Fruit fly (Drosophila melanogaster) whole organism, embryonic: ENCODE data around the gene Arpc5.

Experiments used
- Bteb2 ChIP-seq: fragments of 200-800 bp; sonication (Bioruptor generic); optimal IDR thresholded peaks from 2 replicates; lab custom pipeline; 2016; ENCODE audit warnings: missing biosample characterization, missing genetic modification characterization
- CG17612 ChIP-seq: fragments of 200-800 bp; sonication (Bioruptor generic); IDR thresholded peaks from 2 replicates; pipeline ENCODE4 v1.3.6; 2022; ENCODE audit warnings: missing biosample characterization, missing genetic modification characterization
- CG17802 ChIP-seq: fragments of 200-800 bp; sonication (Bioruptor generic); optimal IDR thresholded peaks from 2 replicates; lab custom pipeline; 2018; ENCODE audit warnings: missing biosample characterization, mild to moderate bottlenecking, missing genetic modification characterization, moderate library complexity
- CG18599 ChIP-seq: fragments of 200-800 bp; sonication (Bioruptor generic); optimal IDR thresholded peaks from 3 replicates; lab custom pipeline; 2017; ENCODE audit warnings: missing biosample characterization, missing genetic modification characterization, mild to moderate bottlenecking, moderate library complexity, missing genetic modification reagents
- CG2129 ChIP-seq: fragments of 200-800 bp; sonication (Bioruptor generic); IDR thresholded peaks from 2 replicates; pipeline ENCODE4 v1.3.6; 2022; ENCODE audit warnings: missing biosample characterization, missing genetic modification characterization; ENCODE audit not compliant: partially characterized antibody
- CG2199 ChIP-seq: fragments of 200-800 bp; sonication (Bioruptor generic); IDR thresholded peaks from 3 replicates; pipeline ENCODE4 v1.3.6; 2022; ENCODE audit warnings: missing biosample characterization, missing genetic modification characterization
- CG30020 ChIP-seq: fragments of 200-800 bp; optimal IDR thresholded peaks from 2 replicates; lab custom pipeline; 2019; ENCODE audit warnings: missing biosample characterization, mild to moderate bottlenecking, missing genetic modification characterization, moderate library complexity
- CG31224 ChIP-seq: fragments of 200-800 bp; sonication (Bioruptor generic); IDR thresholded peaks from 2 replicates; pipeline ENCODE4 v1.3.6; 2022; ENCODE audit warnings: missing biosample characterization, missing genetic modification characterization
- CG31365 ChIP-seq: fragments of 200-800 bp; sonication (Bioruptor generic); optimal IDR thresholded peaks from 2 replicates; lab custom pipeline; 2018; ENCODE audit warnings: missing biosample characterization, mild to moderate bottlenecking, missing genetic modification characterization
- CG32767 ChIP-seq: fragments of 200-800 bp; sonication (Bioruptor generic); IDR thresholded peaks from 2 replicates; pipeline ENCODE4 v1.3.6; 2022; ENCODE audit warnings: missing biosample characterization, missing genetic modification characterization
- CG43689 ChIP-seq: fragments of 200-800 bp; sonication (Bioruptor generic); IDR thresholded peaks from 2 replicates; pipeline ENCODE4 v1.3.6; 2022; ENCODE audit warnings: missing biosample characterization, missing genetic modification characterization
- CG4854 ChIP-seq: fragments of 200-800 bp; sonication (Bioruptor generic); optimal IDR thresholded peaks from 2 replicates; lab custom pipeline; 2016; ENCODE audit warnings: missing biosample characterization, missing genetic modification characterization, inconsistent platforms
- CG6254 ChIP-seq: fragments of 200-800 bp; sonication (Bioruptor generic); optimal IDR thresholded peaks from 3 replicates; lab custom pipeline; 2017; ENCODE audit warnings: mild to moderate bottlenecking, missing biosample characterization, missing genetic modification reagents, missing genetic modification characterization
- CG6272 ChIP-seq: fragments of 200-800 bp; sonication (Bioruptor generic); IDR thresholded peaks from 2 replicates; pipeline ENCODE4 v1.3.6; 2022; ENCODE audit warnings: missing biosample characterization, missing genetic modification characterization
- CG6683 ChIP-seq: fragments of 200-800 bp; sonication (Bioruptor generic); optimal IDR thresholded peaks from 2 replicates; lab custom pipeline; 2017; ENCODE audit warnings: missing biosample characterization, mild to moderate bottlenecking, missing genetic modification characterization, missing genetic modification reagents
- CG6689 ChIP-seq: fragments of 200-800 bp; sonication (Bioruptor generic); IDR thresholded peaks from 2 replicates; pipeline ENCODE4 v1.3.6; 2022; ENCODE audit warnings: missing biosample characterization, missing genetic modification characterization
- CG7745 ChIP-seq: fragments of 200-800 bp; sonication (Bioruptor generic); optimal IDR thresholded peaks from 2 replicates; lab custom pipeline; 2018; ENCODE audit warnings: missing biosample characterization, mild to moderate bottlenecking, missing genetic modification characterization, moderate library complexity
- CG8290 ChIP-seq, 3 experiments: fragments of 200-800 bp; sonication (Bioruptor generic); optimal IDR thresholded peaks; 2 replicates each; lab custom pipeline; 2016 to 2019; ENCODE audit warnings: missing biosample characterization in 3 of 3, missing genetic modification characterization in 3 of 3, mild to moderate bottlenecking in 2 of 3, moderate library complexity in 1 of 3
- CG8388 ChIP-seq: fragments of 200-800 bp; sonication (Bioruptor generic); optimal IDR thresholded peaks from 2 replicates; lab custom pipeline; 2019; ENCODE audit warnings: missing biosample characterization, mild to moderate bottlenecking, missing genetic modification characterization, moderate library complexity
- CG8924 ChIP-seq: fragments of 200-800 bp; optimal IDR thresholded peaks from 3 replicates; lab custom pipeline; 2019; ENCODE audit warnings: missing biosample characterization, mild to moderate bottlenecking, missing genetic modification characterization, moderate library complexity
- CG8944 ChIP-seq: fragments of 200-800 bp; sonication (Bioruptor generic); optimal IDR thresholded peaks from 3 replicates; lab custom pipeline; 2016; ENCODE audit warnings: missing biosample characterization, missing genetic modification characterization
- Dek ChIP-seq: fragments of 200-800 bp; sonication (Bioruptor generic); optimal IDR thresholded peaks from 3 replicates; lab custom pipeline; 2019; ENCODE audit warnings: missing biosample characterization, mild to moderate bottlenecking, missing genetic modification characterization, moderate library complexity
- Dip3 ChIP-seq: fragments of 200-800 bp; sonication (Bioruptor generic); optimal IDR thresholded peaks from 3 replicates; lab custom pipeline; 2016; ENCODE audit warnings: missing biosample characterization, missing genetic modification characterization
- Dll ChIP-seq: fragments of 200-800 bp; sonication (Bioruptor generic); IDR thresholded peaks from 4 replicates; pipeline ENCODE4 v1.3.6; 2022; ENCODE audit warnings: missing biosample characterization, missing genetic modification characterization; ENCODE audit not compliant: partially characterized antibody
- E2f2 ChIP-seq: fragments of 200-800 bp; sonication (Bioruptor generic); IDR thresholded peaks from 2 replicates; pipeline ENCODE4 v1.3.6; 2022; ENCODE audit warnings: missing biosample characterization, missing genetic modification characterization
- Fer2 ChIP-seq: fragments of 200-800 bp; sonication (Bioruptor generic); optimal IDR thresholded peaks from 2 replicates; lab custom pipeline; 2018; ENCODE audit warnings: missing biosample characterization, mild to moderate bottlenecking, missing genetic modification characterization, moderate library complexity
- HHEX ChIP-seq: fragments of 200-800 bp; sonication (Bioruptor generic); optimal IDR thresholded peaks from 3 replicates; lab custom pipeline; 2017; ENCODE audit warnings: missing biosample characterization, mild to moderate bottlenecking, missing genetic modification characterization, missing genetic modification reagents
- HLH3B ChIP-seq: fragments of 200-800 bp; sonication (Bioruptor generic); IDR thresholded peaks from 2 replicates; pipeline ENCODE4 v1.3.6; 2022; ENCODE audit warnings: missing biosample characterization, missing genetic modification characterization
- Hand ChIP-seq: fragments of 200-800 bp; sonication (Bioruptor generic); optimal IDR thresholded peaks from 2 replicates; lab custom pipeline; 2017; ENCODE audit warnings: mild to moderate bottlenecking, missing biosample characterization, missing genetic modification reagents, missing genetic modification characterization
- Lhr ChIP-seq: fragments of 200-800 bp; sonication (Bioruptor generic); optimal IDR thresholded peaks from 3 replicates; lab custom pipeline; 2017; ENCODE audit warnings: mild to moderate bottlenecking, missing biosample characterization, missing genetic modification reagents, missing genetic modification characterization
- Mes4 ChIP-seq: fragments of 200-800 bp; sonication (Bioruptor generic); optimal IDR thresholded peaks from 2 replicates; lab custom pipeline; 2016; ENCODE audit warnings: missing biosample characterization, missing genetic modification characterization
- Oli ChIP-seq: fragments of 200-800 bp; sonication (Bioruptor generic); optimal IDR thresholded peaks from 2 replicates; lab custom pipeline; 2018; ENCODE audit warnings: missing biosample characterization, mild to moderate bottlenecking, missing genetic modification characterization, moderate library complexity
- Six4 ChIP-seq: fragments of 200-800 bp; sonication (Bioruptor generic); optimal IDR thresholded peaks from 2 replicates; lab custom pipeline; 2016; ENCODE audit warnings: missing biosample characterization, missing genetic modification characterization
- aop ChIP-seq: fragments of 200-800 bp; sonication (Bioruptor generic); IDR thresholded peaks from 2 replicates; pipeline ENCODE4 v1.3.6; 2022; ENCODE audit warnings: missing biosample characterization, missing genetic modification characterization
- bcd ChIP-seq: fragments of 200-800 bp; sonication (Bioruptor generic); optimal IDR thresholded peaks from 2 replicates; lab custom pipeline; 2017; ENCODE audit warnings: missing biosample characterization, mild to moderate bottlenecking, missing genetic modification characterization
- cas ChIP-seq: fragments of 200-800 bp; sonication (Bioruptor generic); IDR thresholded peaks from 2 replicates; pipeline ENCODE4 v1.3.6; 2022; ENCODE audit warnings: missing biosample characterization, missing genetic modification characterization
- ci ChIP-seq: fragments of 200-800 bp; sonication (Bioruptor generic); IDR thresholded peaks from 3 replicates; pipeline ENCODE4 v1.3.6; 2022; ENCODE audit warnings: missing biosample characterization, missing genetic modification characterization
- exex ChIP-seq: fragments of 200-800 bp; sonication (Bioruptor generic); optimal IDR thresholded peaks from 4 replicates; lab custom pipeline; 2018; ENCODE audit warnings: missing biosample characterization, mild to moderate bottlenecking, missing genetic modification characterization, moderate library complexity
- fd3F ChIP-seq: fragments of 200-800 bp; sonication (Bioruptor generic); optimal IDR thresholded peaks from 2 replicates; lab custom pipeline; 2018; ENCODE audit warnings: missing biosample characterization, mild to moderate bottlenecking, missing genetic modification characterization, moderate library complexity
- fd96Cb ChIP-seq: fragments of 200-800 bp; sonication (Bioruptor generic); optimal IDR thresholded peaks from 2 replicates; lab custom pipeline; 2018; ENCODE audit warnings: missing biosample characterization, mild to moderate bottlenecking, missing genetic modification characterization, moderate library complexity
- ftz-f1 ChIP-seq: fragments of 200-800 bp; sonication (Bioruptor generic); optimal IDR thresholded peaks from 2 replicates; lab custom pipeline; 2016; ENCODE audit warnings: missing biosample characterization, missing genetic modification characterization
- insv ChIP-seq, 2 experiments: fragments of 200-800 bp; sonication (Bioruptor generic); optimal IDR thresholded peaks; 3 replicates each; lab custom pipeline; 2016 to 2018; ENCODE audit warnings: missing biosample characterization in 2 of 2, missing genetic modification characterization in 2 of 2
- luna ChIP-seq: fragments of 200-800 bp; sonication (Bioruptor generic); optimal IDR thresholded peaks from 2 replicates; lab custom pipeline; 2016; ENCODE audit warnings: missing biosample characterization, missing genetic modification characterization
- mam ChIP-seq: fragments of 200-800 bp; sonication (Bioruptor generic); optimal IDR thresholded peaks from 3 replicates; lab custom pipeline; 2016; ENCODE audit warnings: missing biosample characterization, missing genetic modification characterization
- pho ChIP-seq: fragments of 200-800 bp; sonication (Bioruptor generic); optimal IDR thresholded peaks from 2 replicates; lab custom pipeline; 2016; ENCODE audit warnings: missing biosample characterization, missing genetic modification characterization
- sens ChIP-seq: fragments of 200-800 bp; sonication (Bioruptor generic); peaks from one replicate; lab custom pipeline; 2016; ENCODE audit warnings: missing biosample characterization, missing genetic modification characterization
- sens-2 ChIP-seq: fragments of 200-800 bp; sonication (Bioruptor generic); IDR thresholded peaks from 2 replicates; pipeline ENCODE4 v1.3.6; 2022; ENCODE audit warnings: missing biosample characterization, missing genetic modification characterization
- vfl ChIP-seq: fragments of 200-800 bp; sonication (Bioruptor generic); optimal IDR thresholded peaks from 2 replicates; lab custom pipeline; 2016; ENCODE audit warnings: missing biosample characterization, missing genetic modification characterization
- zf30C ChIP-seq: fragments of 200-800 bp; sonication (Bioruptor generic); optimal IDR thresholded peaks from 3 replicates; lab custom pipeline; 2018; ENCODE audit warnings: missing biosample characterization, mild to moderate bottlenecking, missing genetic modification characterization
- zfh1 ChIP-seq: fragments of 200-800 bp; sonication (Bioruptor generic); IDR thresholded peaks from 3 replicates; pipeline ENCODE4 v1.3.6; 2022; ENCODE audit warnings: missing biosample characterization, missing genetic modification characterization

Arpc5 gene

dm6 chr2L:2585285-2585684 lies 5.2 kb downstream of the Arpc5 start, which contains the start of gene Drp1 (continued):
- TF ChIP-seq Hand (GFP tag; lab: Kevin White, UChicago) (no peak), fd96Cb (tag; lab: Kevin White, UChicago) (no peak), CG6272 (GFP tag; lab: Robert Waterston, UW) (no peak), Oli (tag; lab: Kevin White, UChicago) (no peak), CG32767 (GFP tag; lab: Robert Waterston, UW) (no peak), zfh1 (GFP tag; lab: Robert Waterston, UW) (peak; percentile 63; the same call in 1 of the 3 replicates), CG30020 (tag; lab: Kevin White, UChicago) (no peak), CG31365 (no peak), Six4 (GFP tag; lab: Kevin White, UChicago) (peak; percentile 33), Dip3 (GFP tag; lab: Kevin White, UChicago) (peak; percentile 63), aop (0 out of 2 replicates have a peak, but pooled peaks have one; percentile 14), Dek (tag; lab: Kevin White, UChicago) (no peak), HHEX (GFP tag; lab: Kevin White, UChicago) (no peak), CG6254 (no peak), sens (GFP tag; lab: Kevin White, UChicago) (peak; percentile 82), cas (GFP tag; lab: Robert Waterston, UW) (peak; percentile 35; the same call in 1 of the 2 replicates), fd3F (no peak), CG4854 (no peak), CG31224 (GFP tag; lab: Robert Waterston, UW) (no peak), E2f2 (GFP tag; lab: Robert Waterston, UW) (peak; percentile 99), CG2199 (GFP tag; lab: Robert Waterston, UW) (0 out of 3 replicates have a peak, but pooled peaks have one; percentile 48), CG17802 (tag; lab: Kevin White, UChicago) (peak; percentile 28), bcd (GFP tag; lab: Kevin White, UChicago) (peak; percentile 52), vfl (GFP tag; lab: Kevin White, UChicago) (peak; percentile 48), Dll (peak; percentile 59; the same call in 3 of the 4 replicates), Fer2 (tag; lab: Kevin White, UChicago) (no peak), luna (GFP tag; lab: Kevin White, UChicago) (no peak), CG43689 (GFP tag; lab: Robert Waterston, UW) (no peak), CG7745 (tag; lab: Kevin White, UChicago) (no peak), HLH3B (GFP tag; lab: Robert Waterston, UW) (peak; percentile 47; the same call in 1 of the 2 replicates), CG2129 (GFP tag; lab: Robert Waterston, UW) (no peak), CG8290 (GFP tag; optimal IDR thresholded peaks at IDR 0.05; lab: Kevin White, UChicago) (peak; percentile 78), CG8290 (tag; optimal IDR thresholded peaks at IDR 0.05; lab: Kevin White, UChicago) (peak; percentile 54 to 89), exex (tag; lab: Kevin White, UChicago) (no peak), mam (GFP tag; lab: Kevin White, UChicago) (peak; percentile 73), Bteb2 (GFP tag; lab: Kevin White, UChicago) (no peak), ci (GFP tag; lab: Robert Waterston, UW) (peak; percentile 60; the same call in 1 of the 3 replicates), CG8944 (GFP tag; lab: Kevin White, UChicago) (peak; percentile 62), sens-2 (GFP tag; lab: Robert Waterston, UW) (no peak), CG18599 (GFP tag; lab: Kevin White, UChicago) (no peak), Lhr (GFP tag; lab: Kevin White, UChicago) (peak; percentile 91), CG17612 (GFP tag; lab: Robert Waterston, UW) (no peak), zf30C (GFP tag; lab: Kevin White, UChicago) (peak; percentile 7), CG6689 (GFP tag; lab: Robert Waterston, UW) (no peak), CG6683 (no peak), CG8924 (tag; lab: Kevin White, UChicago) (no peak), pho (GFP tag; lab: Kevin White, UChicago) (peak; percentile 69), CG8388 (GFP tag; lab: Kevin White, UChicago) (no peak), Mes4 (GFP tag; lab: Kevin White, UChicago) (no peak), ftz-f1 (peak; percentile 45), insv (GFP tag; optimal IDR thresholded peaks at IDR 0.05; lab: Kevin White, UChicago) (peak in 1 of 2 experiments; percentile 51)
